Worm (Caenorhabditis elegans): ENCODE measurements around the gene T23B12.6.

- TF ChIP-seq pqm-1 (tag; optimal IDR thresholded peaks at IDR 0.05) (no peak), ama-1 (optimal IDR thresholded peaks at IDR 0.05) (no peak), dmd-4 (tag; optimal IDR thresholded peaks at IDR 0.05; ENCODE audit: borderline replicate concordance) (no peak), hlh-8 (tag; optimal IDR thresholded peaks at IDR 0.05) (no peak), F13H6.1 (tag; optimal IDR thresholded peaks at IDR 0.05) (no peak), unc-86 (tag; optimal IDR thresholded peaks at IDR 0.05) (no peak), tbx-2 (tag; optimal IDR thresholded peaks at IDR 0.05) (no peak), ceh-2 (tag; optimal IDR thresholded peaks at IDR 0.05) (no peak), elt-2 (tag; optimal IDR thresholded peaks at IDR 0.05) (no peak), unc-3 (GFP tag; conservative IDR thresholded peaks at IDR 0.05) (no peak), unc-3 (tag; optimal IDR thresholded peaks at IDR 0.05) (no peak), pha-4 (tag; optimal IDR thresholded peaks at IDR 0.05) (no peak), che-1 (tag; optimal IDR thresholded peaks at IDR 0.05) (no peak)
These were observed 24.9 kb downstream of the T23B12.6 start for ce11 chrV:8435292-8435691.

All from whole organism, late embryonic.